Fruit fly (Drosophila melanogaster) whole organism, pupa: Measurements from ENCODE around the gene mthl15.

Experiments
- CG12605 ChIP-seq: fragments of 200-800 bp; sonication (Bioruptor generic); IDR thresholded peaks from 2 replicates; pipeline ENCODE4 v1.3.6; 2022; ENCODE audit warnings: missing biosample characterization, missing genetic modification characterization
- CG13204 ChIP-seq: fragments of 200-800 bp; sonication (Bioruptor generic); optimal IDR thresholded peaks from 2 replicates; lab custom pipeline; 2018; ENCODE audit warnings: missing biosample characterization, mild to moderate bottlenecking, missing genetic modification characterization, moderate library complexity
- CG15710 ChIP-seq: fragments of 200-800 bp; sonication (Bioruptor generic); optimal IDR thresholded peaks from 2 replicates; lab custom pipeline; 2018; ENCODE audit warnings: missing biosample characterization, mild to moderate bottlenecking, missing genetic modification characterization, moderate library complexity
- CG17806 ChIP-seq: fragments of 200-800 bp; sonication (Bioruptor generic); optimal IDR thresholded peaks from 2 replicates; lab custom pipeline; 2018; ENCODE audit warnings: missing biosample characterization, mild to moderate bottlenecking, missing genetic modification characterization, moderate library complexity
- CG34367 ChIP-seq: fragments of 200-800 bp; sonication (Bioruptor generic); optimal IDR thresholded peaks from 2 replicates; lab custom pipeline; 2018; ENCODE audit warnings: missing biosample characterization, mild to moderate bottlenecking, missing genetic modification characterization
- CG8159 ChIP-seq: fragments of 200-800 bp; sonication (Bioruptor generic); optimal IDR thresholded peaks from 3 replicates; lab custom pipeline; 2018; ENCODE audit warnings: missing biosample characterization, mild to moderate bottlenecking, missing genetic modification characterization, moderate library complexity
- D1 ChIP-seq: fragments of 200-800 bp; sonication (Bioruptor generic); optimal IDR thresholded peaks from 2 replicates; lab custom pipeline; 2018; ENCODE audit warnings: missing biosample characterization, mild to moderate bottlenecking, missing genetic modification characterization, moderate library complexity
- EcR ChIP-seq: fragments of 200-800 bp; sonication (Bioruptor generic); optimal IDR thresholded peaks from 3 replicates; lab custom pipeline; 2019; ENCODE audit warnings: missing biosample characterization, missing genetic modification characterization, mild to moderate bottlenecking, moderate library complexity, missing genetic modification reagents
- Ets98B ChIP-seq: fragments of 200-800 bp; sonication (Bioruptor generic); IDR thresholded peaks from 2 replicates; pipeline ENCODE4 v1.3.6; 2022; ENCODE audit warnings: missing biosample characterization, missing genetic modification characterization
- Pif1A ChIP-seq: fragments of 200-800 bp; sonication (Bioruptor generic); optimal IDR thresholded peaks from 3 replicates; lab custom pipeline; 2016; ENCODE audit warnings: missing biosample characterization, missing genetic modification characterization
- Pif1B ChIP-seq: fragments of 200-800 bp; sonication (Bioruptor generic); optimal IDR thresholded peaks from 3 replicates; lab custom pipeline; 2016; ENCODE audit warnings: missing biosample characterization, missing genetic modification characterization
- fd96Ca ChIP-seq: fragments of 200-800 bp; sonication (Bioruptor generic); IDR thresholded peaks from 3 replicates; pipeline ENCODE4 v1.3.6; 2022; ENCODE audit warnings: missing biosample characterization, missing genetic modification characterization
- rn ChIP-seq: fragments of 200-800 bp; sonication (Bioruptor generic); IDR thresholded peaks from 2 replicates; pipeline ENCODE4 v1.3.6; 2022; ENCODE audit warnings: missing biosample characterization, missing genetic modification characterization

- TF ChIP-seq Pif1A (GFP tag; lab: Kevin White, UChicago): no peak
- TF ChIP-seq CG15710 (tag; lab: Kevin White, UChicago): no peak
- no peak for TF ChIP-seq CG34367 (tag; lab: Kevin White, UChicago)
- no peak for TF ChIP-seq EcR (GFP tag; lab: Kevin White, UChicago)
- TF ChIP-seq CG17806 (tag; lab: Kevin White, UChicago): no peak
- no peak for TF ChIP-seq CG13204 (GFP tag; lab: Kevin White, UChicago)
- no peak for TF ChIP-seq CG8159 (tag; lab: Kevin White, UChicago)
- no peak for TF ChIP-seq fd96Ca (GFP tag; lab: Robert Waterston, UW)
- TF ChIP-seq Ets98B (GFP tag; lab: Robert Waterston, UW): no peak
- no peak for TF ChIP-seq Pif1B (GFP tag; lab: Kevin White, UChicago)
- TF ChIP-seq CG12605 (GFP tag; lab: Robert Waterston, UW): no peak
- TF ChIP-seq rn: no peak
- TF ChIP-seq D1 (tag; lab: Kevin White, UChicago): no peak
Measured at dm6 chr2L:10230455-10230854, 7.7 kb downstream of the mthl15 start.
